Worm (Caenorhabditis elegans) whole organism, L3 larva: Measurements from ENCODE around the gene clp-10.

Experiments
- R02D3.7 ChIP-seq: fragments of 150-350 bp; optimal IDR thresholded peaks from 2 replicates; lab custom pipeline; 2014; ENCODE audit warnings: missing biosample characterization, missing genetic modification characterization
- ZK546.5 ChIP-seq: sonication (generic microtip); optimal IDR thresholded peaks from 2 replicates; lab custom pipeline; 2017; ENCODE audit warnings: missing biosample characterization, missing genetic modification characterization
- aly-2 ChIP-seq: fragments of 150-350 bp; optimal IDR thresholded peaks from 2 replicates; lab custom pipeline; 2014; ENCODE audit warnings: missing biosample characterization, missing genetic modification characterization
- ama-1 ChIP-seq: fragments of 150-350 bp; optimal IDR thresholded peaks from 2 replicates; lab custom pipeline; 2018
- ceh-16 ChIP-seq: sonication (generic microtip); optimal IDR thresholded peaks from 2 replicates; lab custom pipeline; 2017; ENCODE audit warnings: missing biosample characterization, missing genetic modification characterization
- ceh-82 ChIP-seq: fragments of 150-350 bp; optimal IDR thresholded peaks from 2 replicates; lab custom pipeline; 2014; ENCODE audit warnings: missing biosample characterization, missing genetic modification characterization
- ceh-9 ChIP-seq: sonication (generic microtip); optimal IDR thresholded peaks from 2 replicates; lab custom pipeline; 2018; ENCODE audit warnings: missing biosample characterization, missing genetic modification characterization
- daf-12 ChIP-seq: fragments of 150-350 bp; optimal IDR thresholded peaks from 2 replicates; lab custom pipeline; 2014; ENCODE audit warnings: missing biosample characterization, missing genetic modification reagents, missing genetic modification characterization
- egl-5 ChIP-seq: fragments of 150-350 bp; optimal IDR thresholded peaks from 2 replicates; lab custom pipeline; 2017; ENCODE audit warnings: missing biosample characterization, missing genetic modification reagents, missing genetic modification characterization, inconsistent platforms
- elt-1 ChIP-seq: fragments of 150-350 bp; optimal IDR thresholded peaks from 2 replicates; lab custom pipeline; 2014; ENCODE audit warnings: missing biosample characterization, missing genetic modification characterization
- elt-3 ChIP-seq, 3 experiments: fragments of 150-350 bp in 1 of 3; sonication (generic microtip) in 2 of 3; optimal IDR thresholded peaks; 2 replicates in 2 of 3; 4 replicates in 1 of 3; lab custom pipeline; 2014 to 2017; ENCODE audit warnings: missing biosample characterization in 3 of 3, missing genetic modification characterization in 3 of 3
- eor-1 ChIP-seq, 2 experiments: fragments of 150-350 bp; optimal IDR thresholded peaks; 2 replicates each; lab custom pipeline; 2014 to 2018; ENCODE audit warnings: missing biosample characterization in 2 of 2, missing genetic modification characterization in 2 of 2
- fkh-10 ChIP-seq: sonication (generic microtip); optimal IDR thresholded peaks from 2 replicates; lab custom pipeline; 2017; ENCODE audit warnings: missing biosample characterization, missing genetic modification reagents, missing genetic modification characterization
- fkh-2 ChIP-seq: fragments of 150-350 bp; optimal IDR thresholded peaks from 2 replicates; lab custom pipeline; 2014; ENCODE audit warnings: missing biosample characterization, missing genetic modification reagents, missing genetic modification characterization
- hmg-11 ChIP-seq: sonication (generic microtip); optimal IDR thresholded peaks from 2 replicates; lab custom pipeline; 2016; ENCODE audit warnings: missing genetic modification characterization, missing compliant biosample characterization
- jun-1 ChIP-seq: fragments of 150-350 bp; optimal IDR thresholded peaks from 2 replicates; lab custom pipeline; 2014; ENCODE audit warnings: missing biosample characterization, missing genetic modification reagents, missing genetic modification characterization
- lin-15B ChIP-seq: fragments of 150-350 bp; optimal IDR thresholded peaks from 2 replicates; lab custom pipeline; 2014; ENCODE audit warnings: missing biosample characterization, missing genetic modification characterization
- lin-39 ChIP-seq: fragments of 150-350 bp; optimal IDR thresholded peaks from 2 replicates; lab custom pipeline; 2018; ENCODE audit warnings: missing biosample characterization, missing genetic modification reagents, missing genetic modification characterization
- lsy-12 ChIP-seq: sonication (generic microtip); optimal IDR thresholded peaks from 2 replicates; lab custom pipeline; 2016; ENCODE audit warnings: mild to moderate bottlenecking, missing genetic modification characterization, missing compliant biosample characterization
- mdl-1 ChIP-seq: fragments of 150-350 bp; optimal IDR thresholded peaks from 2 replicates; lab custom pipeline; 2014; ENCODE audit warnings: missing biosample characterization, missing genetic modification characterization
- nfya-1 ChIP-seq: sonication (generic microtip); optimal IDR thresholded peaks from 2 replicates; lab custom pipeline; 2017; ENCODE audit warnings: missing genetic modification characterization, mild to moderate bottlenecking, missing compliant biosample characterization, antibody characterized with exemption, moderate library complexity; ENCODE audit not compliant: insufficient read depth
- nhr-12 ChIP-seq: fragments of 150-350 bp; optimal IDR thresholded peaks from 2 replicates; lab custom pipeline; 2014; ENCODE audit warnings: missing biosample characterization, missing genetic modification characterization
- nhr-23 ChIP-seq: fragments of 150-350 bp; optimal IDR thresholded peaks from 2 replicates; lab custom pipeline; 2014; ENCODE audit warnings: missing biosample characterization, missing genetic modification reagents, missing genetic modification characterization
- nhr-237 ChIP-seq: fragments of 150-350 bp; optimal IDR thresholded peaks from 2 replicates; lab custom pipeline; 2014; ENCODE audit warnings: missing biosample characterization, missing genetic modification characterization
- nhr-25 ChIP-seq: sonication (generic microtip); optimal IDR thresholded peaks from 2 replicates; lab custom pipeline; 2017; ENCODE audit warnings: missing biosample characterization, missing genetic modification characterization
- nhr-28 ChIP-seq: fragments of 150-350 bp; optimal IDR thresholded peaks from 2 replicates; lab custom pipeline; 2014; ENCODE audit warnings: missing biosample characterization, missing genetic modification characterization
- nhr-43 ChIP-seq: sonication (generic microtip); optimal IDR thresholded peaks from 2 replicates; lab custom pipeline; 2016; ENCODE audit warnings: mild to moderate bottlenecking, missing genetic modification characterization, missing compliant biosample characterization; ENCODE audit not compliant: poor library complexity, severe bottlenecking
- nhr-67 ChIP-seq: fragments of 150-350 bp; optimal IDR thresholded peaks from 2 replicates; lab custom pipeline; 2014; ENCODE audit warnings: missing biosample characterization, missing genetic modification characterization
- nhr-76 ChIP-seq: fragments of 150-350 bp; sonication (generic microtip); optimal IDR thresholded peaks from 5 replicates; lab custom pipeline; 2014; ENCODE audit warnings: missing biosample characterization, missing genetic modification characterization
- nhr-77 ChIP-seq: fragments of 150-350 bp; optimal IDR thresholded peaks from 2 replicates; lab custom pipeline; 2014; ENCODE audit warnings: missing biosample characterization, missing genetic modification characterization
- pha-4 ChIP-seq: fragments of 150-350 bp; optimal IDR thresholded peaks from 2 replicates; lab custom pipeline; 2014; ENCODE audit warnings: missing biosample characterization, missing genetic modification reagents, missing genetic modification characterization
- pqm-1 ChIP-seq: fragments of 150-350 bp; optimal IDR thresholded peaks from 2 replicates; lab custom pipeline; 2017; ENCODE audit warnings: missing biosample characterization, missing genetic modification characterization, inconsistent platforms
- sea-2 ChIP-seq: fragments of 150-350 bp; sonication (generic microtip); optimal IDR thresholded peaks from 4 replicates; lab custom pipeline; 2014; ENCODE audit warnings: missing biosample characterization, missing genetic modification reagents, missing genetic modification characterization
- skn-1 ChIP-seq: fragments of 150-350 bp; optimal IDR thresholded peaks from 2 replicates; lab custom pipeline; 2014; ENCODE audit warnings: missing biosample characterization, missing genetic modification characterization
- snpc-4 ChIP-seq: fragments of 150-350 bp; optimal IDR thresholded peaks from 2 replicates; lab custom pipeline; 2014; ENCODE audit warnings: missing biosample characterization, missing genetic modification characterization
- tbx-2 ChIP-seq: sonication (generic microtip); optimal IDR thresholded peaks from 2 replicates; lab custom pipeline; 2016; ENCODE audit warnings: mild to moderate bottlenecking, missing genetic modification characterization, missing compliant biosample characterization
- unc-39 ChIP-seq: sonication (generic microtip); optimal IDR thresholded peaks from 4 replicates; lab custom pipeline; 2017; ENCODE audit warnings: missing biosample characterization, missing genetic modification characterization
- unc-62 ChIP-seq: fragments of 150-350 bp; sonication (generic microtip); optimal IDR thresholded peaks from 4 replicates; lab custom pipeline; 2014; ENCODE audit warnings: missing biosample characterization, missing genetic modification reagents, missing genetic modification characterization
- zag-1 ChIP-seq: fragments of 150-350 bp; optimal IDR thresholded peaks from 2 replicates; lab custom pipeline; 2014; ENCODE audit warnings: missing biosample characterization, missing genetic modification characterization
- ztf-11 ChIP-seq: fragments of 150-350 bp; optimal IDR thresholded peaks from 2 replicates; lab custom pipeline; 2014; ENCODE audit warnings: missing biosample characterization, missing genetic modification characterization
- ztf-4 ChIP-seq: fragments of 150-350 bp; optimal IDR thresholded peaks from 2 replicates; lab custom pipeline; 2014; ENCODE audit warnings: missing biosample characterization, missing genetic modification characterization

Gene clp-10

ce11 chrIII:84372-84771, 46.4 kb upstream of the clp-10 start:
- peak; percentile 93 for TF ChIP-seq nfya-1
- TF ChIP-seq lin-15B (tag; lab: Kevin White, UChicago), result no peak
- TF ChIP-seq, all 47 proteins: peak for 1

ce11 chrIII:72078-72477, 34.1 kb upstream of the clp-10 start:
- TF ChIP-seq unc-39 (tag; lab: Kevin White, UChicago), result no peak
- no peak for TF ChIP-seq daf-12 (tag; lab: Kevin White, UChicago)
- no peak for TF ChIP-seq ztf-11 (tag; lab: Kevin White, UChicago)
- no peak for TF ChIP-seq nhr-43 (tag; lab: Kevin White, UChicago)
- TF ChIP-seq mdl-1, result no peak
- TF ChIP-seq nhr-28 (tag; lab: Kevin White, UChicago), result no peak
- TF ChIP-seq egl-5 (tag; lab: Kevin White, UChicago), result no peak
- no peak for TF ChIP-seq nhr-237 (tag; lab: Kevin White, UChicago)
- no peak for TF ChIP-seq ceh-9
- no peak for TF ChIP-seq ceh-82 (tag; lab: Kevin White, UChicago)
- no peak for TF ChIP-seq hmg-11 (tag; lab: Kevin White, UChicago)
- TF ChIP-seq aly-2, result no peak
- no peak for TF ChIP-seq ceh-16

- no peak for TF ChIP-seq pqm-1 (tag; lab: Kevin White, UChicago)
- TF ChIP-seq nhr-77 (tag; lab: Kevin White, UChicago), result no peak
- no peak for TF ChIP-seq zag-1 (tag; lab: Kevin White, UChicago)
- TF ChIP-seq nhr-237 (tag; lab: Kevin White, UChicago), result no peak
- TF ChIP-seq fkh-10 (GFP tag; lab: Kevin White, UChicago), result no peak
- no peak for TF ChIP-seq nfya-1
- TF ChIP-seq lin-39 (tag; lab: Kevin White, UChicago), result no peak
- TF ChIP-seq unc-39 (tag; lab: Kevin White, UChicago), result no peak
- no peak for TF ChIP-seq snpc-4
- TF ChIP-seq nhr-76 (tag; lab: Kevin White, UChicago), result no peak
- TF ChIP-seq ceh-16, result no peak
- TF ChIP-seq daf-12 (tag; lab: Kevin White, UChicago), result no peak
- TF ChIP-seq ama-1 (lab: Kevin White, UChicago), result no peak
- TF ChIP-seq nhr-67 (tag; lab: Kevin White, UChicago), result no peak
- no peak for TF ChIP-seq unc-62 (GFP tag; lab: Kevin White, UChicago)
- TF ChIP-seq nhr-43 (tag; lab: Kevin White, UChicago), result no peak
Measured at ce11 chrIII:69652-70051, 31.6 kb upstream of the clp-10 start, which contains the start of gene spt-4. Gene spt-4, minus strand, starts transcription at chrIII:69752.

ce11 chrIII:67025-67424, 29.0 kb upstream of the clp-10 start:
- TF ChIP-seq elt-3 (tag; optimal IDR thresholded peaks at IDR 0.05; lab: Kevin White, UChicago), result no peak
- no peak for TF ChIP-seq skn-1 (tag; lab: Kevin White, UChicago)
- TF ChIP-seq nhr-25 (tag; lab: Kevin White, UChicago), result no peak
- TF ChIP-seq nhr-237 (tag; lab: Kevin White, UChicago), result no peak
- TF ChIP-seq pqm-1 (tag; lab: Kevin White, UChicago), result no peak
- TF ChIP-seq fkh-2 (tag; lab: Kevin White, UChicago), result no peak
- TF ChIP-seq egl-5 (tag; lab: Kevin White, UChicago), result no peak
- TF ChIP-seq sea-2 (GFP tag; lab: Kevin White, UChicago), result no peak
- no peak for TF ChIP-seq pha-4 (tag; lab: Kevin White, UChicago)
- TF ChIP-seq nhr-12 (tag; lab: Kevin White, UChicago), result no peak
- peak; percentile 66 for TF ChIP-seq nfya-1
- no peak for TF ChIP-seq R02D3.7 (tag; lab: Kevin White, UChicago)
- no peak for TF ChIP-seq nhr-43 (tag; lab: Kevin White, UChicago)
- no peak for TF ChIP-seq ceh-16
- no peak for TF ChIP-seq ZK546.5 (tag; lab: Kevin White, UChicago)
- no peak for TF ChIP-seq daf-12 (tag; lab: Kevin White, UChicago)
- TF ChIP-seq lin-15B (tag; lab: Kevin White, UChicago), result peak; percentile 19
- TF ChIP-seq tbx-2, result no peak
- TF ChIP-seq ztf-4 (tag; lab: Kevin White, UChicago), result no peak
- TF ChIP-seq nhr-23 (tag; lab: Kevin White, UChicago), result no peak
- no peak for TF ChIP-seq jun-1 (tag; lab: Kevin White, UChicago)
- TF ChIP-seq fkh-10 (GFP tag; lab: Kevin White, UChicago), result no peak
- no peak for TF ChIP-seq ztf-11 (tag; lab: Kevin White, UChicago)
- TF ChIP-seq lsy-12, result no peak
- peak; percentile 81 for TF ChIP-seq lin-39 (tag; lab: Kevin White, UChicago)
- TF ChIP-seq ama-1 (lab: Kevin White, UChicago), result peak; percentile 88
- TF ChIP-seq unc-62 (GFP tag; lab: Kevin White, UChicago), result no peak
- peak; percentile 42 for TF ChIP-seq hmg-11 (tag; lab: Kevin White, UChicago)
- TF ChIP-seq eor-1 (tag; optimal IDR thresholded peaks at IDR 0.05; lab: Kevin White, UChicago), result no peak
- no peak for TF ChIP-seq snpc-4
- no peak for TF ChIP-seq elt-1
- TF ChIP-seq mdl-1, result no peak
- TF ChIP-seq ceh-9, result no peak
- TF ChIP-seq nhr-77 (tag; lab: Kevin White, UChicago), result no peak
- no peak for TF ChIP-seq unc-39 (tag; lab: Kevin White, UChicago)
- TF ChIP-seq, all 47 proteins: peak for 5
